Fruit fly (Drosophila melanogaster) whole organism, embryonic: ENCODE data around the gene CG7328.

Experiments
- CG10209 ChIP-seq: fragments of 200-800 bp; sonication (Bioruptor generic); optimal IDR thresholded peaks from 3 replicates; lab custom pipeline; 2017; ENCODE audit warnings: missing biosample characterization, mild to moderate bottlenecking, missing genetic modification characterization, missing genetic modification reagents
- CG10431 ChIP-seq: fragments of 200-800 bp; sonication (Bioruptor generic); optimal IDR thresholded peaks from 3 replicates; lab custom pipeline; 2018; ENCODE audit warnings: missing biosample characterization, mild to moderate bottlenecking, missing genetic modification characterization
- CG11504 ChIP-seq: fragments of 200-800 bp; sonication (Bioruptor generic); optimal IDR thresholded peaks from 3 replicates; lab custom pipeline; 2019; ENCODE audit warnings: missing biosample characterization, mild to moderate bottlenecking, missing genetic modification characterization, moderate library complexity
- CG12659 ChIP-seq: fragments of 200-800 bp; sonication (Bioruptor generic); optimal IDR thresholded peaks from 3 replicates; lab custom pipeline; 2017; ENCODE audit warnings: mild to moderate bottlenecking, missing biosample characterization, missing genetic modification reagents, missing genetic modification characterization
- CG13424 ChIP-seq: fragments of 200-800 bp; sonication (Bioruptor generic); optimal IDR thresholded peaks from 2 replicates; lab custom pipeline; 2019; ENCODE audit warnings: missing biosample characterization, mild to moderate bottlenecking, missing genetic modification characterization, moderate library complexity
- CG14710 ChIP-seq: fragments of 200-800 bp; sonication (Bioruptor generic); optimal IDR thresholded peaks from 3 replicates; lab custom pipeline; 2019; ENCODE audit warnings: missing biosample characterization, mild to moderate bottlenecking, missing genetic modification characterization, moderate library complexity
- CG15269 ChIP-seq: fragments of 200-800 bp; sonication (Bioruptor generic); optimal IDR thresholded peaks from 2 replicates; lab custom pipeline; 2018; ENCODE audit warnings: missing biosample characterization, mild to moderate bottlenecking, missing genetic modification characterization, moderate library complexity
- CG15479 ChIP-seq: fragments of 200-800 bp; sonication (Bioruptor generic); optimal IDR thresholded peaks from 3 replicates; lab custom pipeline; 2019; ENCODE audit warnings: missing biosample characterization, mild to moderate bottlenecking, missing genetic modification characterization, moderate library complexity
- CG15514 ChIP-seq: fragments of 200-800 bp; sonication (Bioruptor generic); optimal IDR thresholded peaks from 3 replicates; lab custom pipeline; 2017; ENCODE audit warnings: missing biosample characterization, missing genetic modification characterization, mild to moderate bottlenecking, moderate library complexity, missing genetic modification reagents
- CG15601 ChIP-seq: fragments of 200-800 bp; sonication (Bioruptor generic); optimal IDR thresholded peaks from 3 replicates; lab custom pipeline; 2019; ENCODE audit warnings: missing biosample characterization, mild to moderate bottlenecking, missing genetic modification characterization, moderate library complexity
- CG16813 ChIP-seq: fragments of 200-800 bp; sonication (Bioruptor generic); IDR thresholded peaks from 3 replicates; pipeline ENCODE4 v1.3.6; 2022; ENCODE audit warnings: missing biosample characterization, missing genetic modification characterization; ENCODE audit not compliant: partially characterized antibody
- CG17361 ChIP-seq: fragments of 200-800 bp; sonication (Bioruptor generic); IDR thresholded peaks from 3 replicates; pipeline ENCODE4 v1.3.6; 2022; ENCODE audit warnings: missing biosample characterization, missing genetic modification characterization
- CG18476 ChIP-seq: fragments of 200-800 bp; sonication (Bioruptor generic); optimal IDR thresholded peaks from 2 replicates; lab custom pipeline; 2016; ENCODE audit warnings: missing biosample characterization, mild to moderate bottlenecking, missing genetic modification characterization
- CG18619 ChIP-seq: fragments of 200-800 bp; sonication (Bioruptor generic); optimal IDR thresholded peaks from 3 replicates; lab custom pipeline; 2017; ENCODE audit warnings: missing biosample characterization, mild to moderate bottlenecking, missing genetic modification characterization
- CG2712 ChIP-seq: fragments of 200-800 bp; optimal IDR thresholded peaks from 3 replicates; lab custom pipeline; 2019; ENCODE audit warnings: missing biosample characterization, mild to moderate bottlenecking, missing genetic modification characterization, moderate library complexity
- CG31441 ChIP-seq: fragments of 200-800 bp; sonication (Bioruptor generic); IDR thresholded peaks from 2 replicates; pipeline ENCODE4 v1.3.6; 2022; ENCODE audit warnings: missing biosample characterization, missing genetic modification characterization
- CG4707 ChIP-seq: fragments of 200-800 bp; sonication (Bioruptor generic); optimal IDR thresholded peaks from 2 replicates; lab custom pipeline; 2018; ENCODE audit warnings: missing biosample characterization, mild to moderate bottlenecking, missing genetic modification characterization, moderate library complexity
- CG8478 ChIP-seq: fragments of >200 bp; optimal IDR thresholded peaks from 2 replicates; lab custom pipeline; 2018
- CG8924 ChIP-seq: fragments of 200-800 bp; optimal IDR thresholded peaks from 3 replicates; lab custom pipeline; 2019; ENCODE audit warnings: missing biosample characterization, mild to moderate bottlenecking, missing genetic modification characterization, moderate library complexity
- CTCF ChIP-seq: fragments of 200-800 bp; sonication (Bioruptor generic); optimal IDR thresholded peaks from 2 replicates; lab custom pipeline; 2017; ENCODE audit warnings: missing biosample characterization, mild to moderate bottlenecking, missing genetic modification characterization, moderate library complexity
- Deaf1 ChIP-seq: fragments of 200-800 bp; optimal IDR thresholded peaks from 3 replicates; lab custom pipeline; 2019; ENCODE audit warnings: missing biosample characterization, mild to moderate bottlenecking, missing genetic modification characterization, moderate library complexity
- Dp ChIP-seq: fragments of 200-800 bp; sonication (Bioruptor generic); optimal IDR thresholded peaks from 2 replicates; lab custom pipeline; 2018; ENCODE audit warnings: missing biosample characterization, mild to moderate bottlenecking, missing genetic modification characterization, moderate library complexity
- E2f2 ChIP-seq: fragments of 200-800 bp; sonication (Bioruptor generic); IDR thresholded peaks from 2 replicates; pipeline ENCODE4 v1.3.6; 2022; ENCODE audit warnings: missing biosample characterization, missing genetic modification characterization
- Ets65A ChIP-seq: fragments of 200-800 bp; sonication (Bioruptor generic); peaks from one replicate; lab custom pipeline; 2016; ENCODE audit warnings: missing biosample characterization, missing genetic modification characterization
- HLH3B ChIP-seq: fragments of 200-800 bp; sonication (Bioruptor generic); IDR thresholded peaks from 2 replicates; pipeline ENCODE4 v1.3.6; 2022; ENCODE audit warnings: missing biosample characterization, missing genetic modification characterization
- Hand ChIP-seq: fragments of 200-800 bp; sonication (Bioruptor generic); optimal IDR thresholded peaks from 2 replicates; lab custom pipeline; 2017; ENCODE audit warnings: mild to moderate bottlenecking, missing biosample characterization, missing genetic modification reagents, missing genetic modification characterization
- Hmr ChIP-seq: fragments of 200-800 bp; sonication (Bioruptor generic); optimal IDR thresholded peaks from 3 replicates; lab custom pipeline; 2017; ENCODE audit warnings: mild to moderate bottlenecking, missing biosample characterization, missing genetic modification reagents, missing genetic modification characterization
- Hr78 ChIP-seq, 2 experiments: fragments of 200-800 bp in 1 of 2; fragments of >200 bp in 1 of 2; sonication (Bioruptor generic) in 1 of 2; optimal IDR thresholded peaks; 2 replicates each; lab custom pipeline; 2017 to 2019; ENCODE audit warnings: missing biosample characterization in 2 of 2, missing genetic modification characterization in 2 of 2, mild to moderate bottlenecking in 1 of 2, moderate library complexity in 1 of 2
- Jarid2 ChIP-seq: fragments of 200-800 bp; sonication (Bioruptor generic); optimal IDR thresholded peaks from 3 replicates; lab custom pipeline; 2017; ENCODE audit warnings: mild to moderate bottlenecking, missing biosample characterization, missing genetic modification reagents, missing genetic modification characterization
- Med ChIP-seq: fragments of 200-800 bp; sonication (Bioruptor generic); peaks from one replicate; lab custom pipeline; 2016; ENCODE audit warnings: missing biosample characterization, missing genetic modification characterization, mild to moderate bottlenecking, inconsistent platforms, moderate library complexity
- NfI ChIP-seq: fragments of 200-800 bp; sonication (Bioruptor generic); optimal IDR thresholded peaks from 3 replicates; lab custom pipeline; 2018; ENCODE audit warnings: missing biosample characterization, mild to moderate bottlenecking, missing genetic modification characterization, moderate library complexity
- Oli ChIP-seq: fragments of 200-800 bp; sonication (Bioruptor generic); optimal IDR thresholded peaks from 2 replicates; lab custom pipeline; 2018; ENCODE audit warnings: missing biosample characterization, mild to moderate bottlenecking, missing genetic modification characterization, moderate library complexity
- Six4 ChIP-seq: fragments of 200-800 bp; sonication (Bioruptor generic); optimal IDR thresholded peaks from 2 replicates; lab custom pipeline; 2016; ENCODE audit warnings: missing biosample characterization, missing genetic modification characterization
- Xrp1 ChIP-seq: fragments of 200-800 bp; sonication (Bioruptor generic); IDR thresholded peaks from 2 replicates; pipeline ENCODE4 v1.3.6; 2022; ENCODE audit warnings: missing biosample characterization, missing genetic modification characterization
- bsh ChIP-seq, 2 experiments: fragments of 200-800 bp; sonication (Bioruptor generic); optimal IDR thresholded peaks; 2 replicates each; lab custom pipeline; 2017 to 2018; ENCODE audit warnings: mild to moderate bottlenecking in 2 of 2, missing biosample characterization in 2 of 2, missing genetic modification characterization in 2 of 2, moderate library complexity in 1 of 2
- chif ChIP-seq, 2 experiments: fragments of 200-800 bp; sonication (Bioruptor generic); optimal IDR thresholded peaks; 3 replicates each; lab custom pipeline; 2016; ENCODE audit warnings: missing biosample characterization in 2 of 2, missing genetic modification characterization in 2 of 2
- chm ChIP-seq: fragments of 200-800 bp; sonication (Bioruptor generic); IDR thresholded peaks from 2 replicates; pipeline ENCODE4 v1.3.6; 2022; ENCODE audit warnings: missing biosample characterization, missing genetic modification characterization
- ci ChIP-seq: fragments of 200-800 bp; sonication (Bioruptor generic); IDR thresholded peaks from 3 replicates; pipeline ENCODE4 v1.3.6; 2022; ENCODE audit warnings: missing biosample characterization, missing genetic modification characterization
- dmrt99B ChIP-seq: fragments of 200-800 bp; sonication (Bioruptor generic); optimal IDR thresholded peaks from 2 replicates; lab custom pipeline; 2018; ENCODE audit warnings: missing biosample characterization, mild to moderate bottlenecking, missing genetic modification characterization, moderate library complexity
- fu2 ChIP-seq: fragments of 200-800 bp; sonication (Bioruptor generic); optimal IDR thresholded peaks from 2 replicates; lab custom pipeline; 2016; ENCODE audit warnings: missing biosample characterization, missing genetic modification characterization
- gcm ChIP-seq: fragments of 200-800 bp; sonication (Bioruptor generic); optimal IDR thresholded peaks from 2 replicates; lab custom pipeline; 2019; ENCODE audit warnings: missing biosample characterization, mild to moderate bottlenecking, missing genetic modification characterization, moderate library complexity
- knrl ChIP-seq: fragments of 200-800 bp; sonication (Bioruptor generic); IDR thresholded peaks from 3 replicates; pipeline ENCODE4 v1.3.6; 2022; ENCODE audit warnings: missing biosample characterization, missing genetic modification characterization; ENCODE audit not compliant: partially characterized antibody
- nom ChIP-seq: fragments of 200-800 bp; sonication (Bioruptor generic); optimal IDR thresholded peaks from 2 replicates; lab custom pipeline; 2017; ENCODE audit warnings: missing biosample characterization, missing genetic modification characterization, mild to moderate bottlenecking, moderate library complexity, missing genetic modification reagents
- rib ChIP-seq: fragments of 200-800 bp; sonication (Bioruptor generic); IDR thresholded peaks from 2 replicates; pipeline ENCODE4 v1.3.6; 2022; ENCODE audit warnings: missing biosample characterization, missing genetic modification characterization
- sens ChIP-seq: fragments of 200-800 bp; sonication (Bioruptor generic); peaks from one replicate; lab custom pipeline; 2016; ENCODE audit warnings: missing biosample characterization, missing genetic modification characterization
- tap ChIP-seq: fragments of 200-800 bp; optimal IDR thresholded peaks from 3 replicates; lab custom pipeline; 2019; ENCODE audit warnings: missing biosample characterization, mild to moderate bottlenecking, missing genetic modification characterization, moderate library complexity
- usp ChIP-seq: fragments of >200 bp; optimal IDR thresholded peaks from 2 replicates; lab custom pipeline; 2017; ENCODE audit warnings: missing biosample characterization, missing genetic modification characterization
- vvl ChIP-seq: fragments of 200-800 bp; sonication (Bioruptor generic); IDR thresholded peaks from 2 replicates; pipeline ENCODE4 v1.3.6; 2022; ENCODE audit warnings: missing biosample characterization, missing genetic modification characterization
- yki ChIP-seq: fragments of >200 bp; optimal IDR thresholded peaks from 3 replicates; lab custom pipeline; 2018

CG7328 gene

dm6 chr3L:20186294-20187020 lies 46.0 kb upstream of the CG7328 start (continued):
- TF ChIP-seq gcm (GFP tag; lab: Kevin White, UChicago) (peak; percentile 10), NfI (GFP tag; lab: Kevin White, UChicago) (peak; percentile 38), Jarid2 (peak; percentile 17), CG12659 (peak; percentile 76), rib (no peak), Six4 (no peak), CG31441 (GFP tag; lab: Robert Waterston, UW) (0 out of 2 replicates have a peak, but pooled peaks have one; percentile 26), CG15514 (GFP tag; lab: Kevin White, UChicago) (no peak), knrl (GFP tag; lab: Robert Waterston, UW) (0 out of 3 replicates have a peak, but pooled peaks have one; percentile 38), fu2 (GFP tag; lab: Kevin White, UChicago) (no peak), Med (GFP tag; lab: Kevin White, UChicago) (peak; percentile 61), Hand (GFP tag; lab: Kevin White, UChicago) (no peak), CG8478 (no peak), CG15601 (tag; lab: Kevin White, UChicago) (peak; percentile 61), CG17361 (GFP tag; lab: Robert Waterston, UW) (peak; percentile 29; the same call in 1 of the 3 replicates), chm (peak; percentile 78; the same call in 1 of the 2 replicates), CG18476 (GFP tag; lab: Kevin White, UChicago) (no peak), Hmr (peak; percentile 39), ci (GFP tag; lab: Robert Waterston, UW) (peak; percentile 73), yki (lab: Kevin White, UChicago) (peak; percentile 18), vvl (GFP tag; lab: Robert Waterston, UW) (0 out of 2 replicates have a peak, but pooled peaks have one; percentile 0), Ets65A (GFP tag; lab: Kevin White, UChicago) (peak; percentile 75), HLH3B (GFP tag; lab: Robert Waterston, UW) (no peak), CG13424 (tag; lab: Kevin White, UChicago) (peak; percentile 3), CG4707 (GFP tag; lab: Kevin White, UChicago) (peak; percentile 8), Deaf1 (peak; percentile 26), Oli (tag; lab: Kevin White, UChicago) (peak; percentile 27), Dp (GFP tag; lab: Kevin White, UChicago) (peak; percentile 73), CG16813 (GFP tag; lab: Robert Waterston, UW) (0 out of 3 replicates have a peak, but pooled peaks have one; percentile 17), tap (tag; lab: Kevin White, UChicago) (peak; percentile 19), CG15269 (tag; lab: Kevin White, UChicago) (peak; percentile 40), chif (GFP tag; optimal IDR thresholded peaks at IDR 0.05; lab: Kevin White, UChicago) (no peak), CG15479 (GFP tag; lab: Kevin White, UChicago) (no peak), CG8924 (tag; lab: Kevin White, UChicago) (peak; percentile 8), sens (GFP tag; lab: Kevin White, UChicago) (peak; percentile 43), CG10431 (GFP tag; lab: Kevin White, UChicago) (peak; percentile 37), CG2712 (tag; lab: Kevin White, UChicago) (peak; percentile 42), nom (GFP tag; lab: Kevin White, UChicago) (peak; percentile 60), CTCF (peak; percentile 27), dmrt99B (tag; lab: Kevin White, UChicago) (peak; percentile 16), CG11504 (peak; percentile 27), CG14710 (tag; lab: Kevin White, UChicago) (peak; percentile 24), CG10209 (GFP tag; lab: Kevin White, UChicago) (no peak), usp (GFP tag; lab: Kevin White, UChicago) (no peak), CG18619 (GFP tag; lab: Kevin White, UChicago) (peak; percentile 6), E2f2 (GFP tag; lab: Robert Waterston, UW) (peak; percentile 80), Hr78 (GFP tag; optimal IDR thresholded peaks at IDR 0.05; lab: Kevin White, UChicago) (peak in 1 of 2 experiments; percentile 36), bsh (GFP tag; optimal IDR thresholded peaks at IDR 0.05; lab: Kevin White, UChicago) (peak; percentile 12 to 58), Xrp1 (GFP tag; lab: Robert Waterston, UW) (no peak)
